Worm (Caenorhabditis elegans): Measurements from ENCODE around the gene mel-32.

mel-32 gene

DNA sequence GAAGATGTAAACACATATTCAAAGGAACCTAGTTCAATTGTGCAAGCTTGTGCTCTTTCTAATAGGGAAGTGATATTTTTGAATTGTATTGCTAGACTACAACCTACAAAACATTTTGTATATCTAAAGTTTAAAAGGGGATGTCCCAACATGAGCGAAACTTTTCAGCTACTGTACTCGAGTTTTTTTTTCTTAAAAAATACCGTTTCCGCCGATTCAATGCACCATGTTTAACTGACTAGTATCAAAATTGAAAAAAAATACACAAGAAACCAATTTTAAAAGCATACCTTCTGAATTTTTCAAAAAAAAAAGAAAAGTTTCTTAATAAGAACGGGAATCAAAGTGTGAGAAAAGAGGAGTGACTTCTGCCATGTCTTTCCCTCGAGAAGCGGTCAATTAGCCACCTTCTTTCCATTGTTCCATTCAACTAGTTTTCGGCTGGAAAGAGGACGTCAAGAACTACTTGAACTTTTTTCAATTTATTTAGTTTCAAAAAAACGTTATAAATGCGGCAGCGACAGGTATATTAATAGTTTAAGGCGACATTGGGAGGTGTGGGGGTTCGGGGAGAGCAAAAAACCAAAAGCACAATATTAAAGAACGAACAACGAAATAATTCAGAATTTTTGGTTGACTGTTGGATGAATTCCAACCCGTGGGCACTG, 27.4 kb downstream of the mel-32 start, which contains the start of gene nas-4 (continued):
- TF ChIP-seq hrde-1 (tag; optimal IDR thresholded peaks at IDR 0.05; ENCODE audit: borderline replicate concordance) (no peak), zfh-2 (GFP tag; conservative IDR thresholded peaks at IDR 0.05) (no peak), ztf-6 (GFP tag; IDR thresholded peaks at IDR 0.05) (no peak), lin-40 (tag; optimal IDR thresholded peaks at IDR 0.05) (peak; percentile 29), hlh-26 (GFP tag; conservative IDR thresholded peaks at IDR 0.05) (no peak), ztf-25 (GFP tag; IDR thresholded peaks at IDR 0.05) (no peak), akir-1 (GFP tag; optimal IDR thresholded peaks at IDR 0.05) (no peak), B0336.3 (GFP tag; IDR thresholded peaks at IDR 0.05) (0 out of 2 replicates have a peak, but pooled peaks have one; percentile 55), attf-3 (GFP tag; conservative IDR thresholded peaks at IDR 0.05) (no peak), nfya-2 (GFP tag; IDR thresholded peaks at IDR 0.05) (no peak), snpc-3.4 (tag; optimal IDR thresholded peaks at IDR 0.05) (no peak), die-1 (tag; optimal IDR thresholded peaks at IDR 0.05) (no peak), bed-1 (GFP tag; IDR thresholded peaks at IDR 0.05) (no peak), nhr-179 (tag; optimal IDR thresholded peaks at IDR 0.05) (peak; percentile 14), D2030.7 (GFP tag; IDR thresholded peaks at IDR 0.05) (no peak), B0019.2 (GFP tag; conservative IDR thresholded peaks at IDR 0.05) (no peak), mes-4 (tag; optimal IDR thresholded peaks at IDR 0.05) (no peak), Y53F4B.3 (GFP tag; IDR thresholded peaks at IDR 0.05) (no peak), Y95B8A.8 (GFP tag; IDR thresholded peaks at IDR 0.05) (no peak), ztf-28 (GFP tag; IDR thresholded peaks at IDR 0.05) (no peak), ZK185.1 (tag; optimal IDR thresholded peaks at IDR 0.05; ENCODE audit: poor library complexity, severe bottlenecking) (no peak), snpc-4 (GFP tag; optimal IDR thresholded peaks at IDR 0.05) (no peak), snpc-4 (tag; optimal IDR thresholded peaks at IDR 0.05) (no peak), ceh-79 (tag; optimal IDR thresholded peaks at IDR 0.05) (no peak), Y79H2A.3 (GFP tag; conservative IDR thresholded peaks at IDR 0.05) (no peak), lir-1 (GFP tag; conservative IDR thresholded peaks at IDR 0.05) (no peak), pbrm-1 (GFP tag; IDR thresholded peaks at IDR 0.05) (0 out of 2 replicates have a peak, but pooled peaks have one; percentile 25), gei-17 (GFP tag; optimal IDR thresholded peaks at IDR 0.05) (no peak), F22D6.2 (tag; optimal IDR thresholded peaks at IDR 0.05) (no peak), lag-1 (GFP tag; IDR thresholded peaks at IDR 0.05) (no peak), cebp-1 (GFP tag; IDR thresholded peaks at IDR 0.05) (0 out of 2 replicates have a peak, but pooled peaks have one; percentile 38), cebp-1 (tag; optimal IDR thresholded peaks at IDR 0.05) (peak; percentile 71), ceh-40 (GFP tag; IDR thresholded peaks at IDR 0.05) (no peak), hsf-1 (GFP tag; IDR thresholded peaks at IDR 0.05) (no peak), nhr-120 (GFP tag; IDR thresholded peaks at IDR 0.05) (0 out of 2 replicates have a peak, but pooled peaks have one; percentile 5), nfyb-1 (GFP tag; IDR thresholded peaks at IDR 0.05) (peak; percentile 69), let-526 (GFP tag; IDR thresholded peaks at IDR 0.05) (no peak), madf-10 (tag; optimal IDR thresholded peaks at IDR 0.05) (no peak), C06A6.2 (GFP tag; conservative IDR thresholded peaks at IDR 0.05) (no peak; the same call in 1 of the 2 replicates), F37B4.10 (GFP tag; IDR thresholded peaks at IDR 0.05) (no peak), dpl-1 (GFP tag; optimal IDR thresholded peaks at IDR 0.05) (no peak), mcd-1 (GFP tag; IDR thresholded peaks at IDR 0.05) (no peak), zim-3 (tag; optimal IDR thresholded peaks at IDR 0.05) (no peak), unc-62 (GFP tag; optimal IDR thresholded peaks at IDR 0.05) (no peak), egrh-3 (GFP tag; IDR thresholded peaks at IDR 0.05) (no peak), cebp-2 (GFP tag; IDR thresholded peaks at IDR 0.05) (peak; percentile 5; the same call in 1 of the 2 replicates), T07F8.4 (tag; optimal IDR thresholded peaks at IDR 0.05) (no peak), attf-5 (GFP tag; optimal IDR thresholded peaks at IDR 0.05) (no peak), ztf-26 (tag; optimal IDR thresholded peaks at IDR 0.05) (no peak)

Data from whole organism, young adult.